Worm (Caenorhabditis elegans) whole organism, young adult: ENCODE results near the gene srbc-26.

Experiments
- B0336.3 ChIP-seq: fragments of 200-800 bp; sonication (Bioruptor generic); IDR thresholded peaks from 2 replicates; pipeline ENCODE4 v1.3.6; 2022; ENCODE audit warnings: missing genetic modification characterization, missing compliant biosample characterization
- F10E7.11 ChIP-seq: sonication (generic microtip); optimal IDR thresholded peaks from 2 replicates; lab custom pipeline; 2017; ENCODE audit warnings: mild to moderate bottlenecking, missing genetic modification characterization, moderate library complexity, missing compliant biosample characterization
- F22D6.2 ChIP-seq: sonication (generic microtip); optimal IDR thresholded peaks from 2 replicates; lab custom pipeline; 2016; ENCODE audit warnings: mild to moderate bottlenecking, missing genetic modification characterization, missing compliant biosample characterization
- F37B4.10 ChIP-seq: fragments of 200-800 bp; sonication (Bioruptor generic); IDR thresholded peaks from 2 replicates; pipeline ENCODE4 v1.3.6; 2022; ENCODE audit warnings: missing genetic modification characterization, missing compliant biosample characterization
- F52B5.7 ChIP-seq: sonication (generic microtip); optimal IDR thresholded peaks from 2 replicates; lab custom pipeline; 2016; ENCODE audit warnings: mild to moderate bottlenecking, missing genetic modification characterization, missing compliant biosample characterization
- aptf-2 ChIP-seq: fragments of 200-800 bp; sonication (Bioruptor generic); conservative IDR thresholded peaks from 2 replicates; pipeline ENCODE4 v1.3.6; 2022; ENCODE audit warnings: missing genetic modification reagents, missing genetic modification characterization, missing compliant biosample characterization
- aptf-3 ChIP-seq: fragments of 200-800 bp; sonication (Bioruptor generic); IDR thresholded peaks from 2 replicates; pipeline ENCODE4 v1.3.6; 2022; ENCODE audit warnings: missing genetic modification characterization, missing compliant biosample characterization
- athp-1 ChIP-seq: sonication (generic microtip); optimal IDR thresholded peaks from 2 replicates; lab custom pipeline; 2017; ENCODE audit warnings: mild to moderate bottlenecking, missing genetic modification characterization, missing compliant biosample characterization
- attf-6 ChIP-seq: fragments of 200-800 bp; sonication (Bioruptor generic); IDR thresholded peaks from 2 replicates; pipeline ENCODE4 v1.3.6; 2022; ENCODE audit warnings: missing genetic modification reagents, missing genetic modification characterization, missing compliant biosample characterization
- ccch-3 ChIP-seq: fragments of 200-800 bp; sonication (Bioruptor generic); optimal IDR thresholded peaks from 2 replicates; lab custom pipeline; 2018; ENCODE audit warnings: mild to moderate bottlenecking, missing genetic modification characterization, missing compliant biosample characterization
- cebp-1 ChIP-seq, 2 experiments: fragments of 200-800 bp in 1 of 2; sonication (Bioruptor generic) in 1 of 2; sonication (generic microtip) in 1 of 2; IDR thresholded peaks in 1 of 2; optimal IDR thresholded peaks in 1 of 2; 2 replicates each; pipeline versions ENCODE4 v1.3.6 to Lab custom; 2017 to 2022; ENCODE audit warnings: missing compliant biosample characterization in 2 of 2, missing genetic modification characterization in 2 of 2, mild to moderate bottlenecking in 1 of 2, missing genetic modification reagents in 1 of 2, moderate library complexity in 1 of 2
- ceh-40 ChIP-seq: fragments of 200-800 bp; sonication (Bioruptor generic); IDR thresholded peaks from 2 replicates; pipeline ENCODE4 v1.3.6; 2022; ENCODE audit warnings: missing genetic modification characterization, missing compliant biosample characterization
- ceh-58 ChIP-seq: fragments of 200-800 bp; sonication (Bioruptor generic); IDR thresholded peaks from 2 replicates; pipeline ENCODE4 v1.3.6; 2022; ENCODE audit warnings: missing genetic modification characterization, missing compliant biosample characterization
- ceh-79 ChIP-seq: sonication (generic microtip); optimal IDR thresholded peaks from 2 replicates; lab custom pipeline; 2017; ENCODE audit warnings: mild to moderate bottlenecking, missing genetic modification characterization, missing compliant biosample characterization
- ceh-91 ChIP-seq: fragments of 200-800 bp; sonication (Bioruptor generic); IDR thresholded peaks from 2 replicates; pipeline ENCODE4 v1.3.6; 2022; ENCODE audit warnings: missing genetic modification reagents, missing genetic modification characterization, missing compliant biosample characterization
- dox-1 ChIP-seq: fragments of 200-800 bp; sonication (Bioruptor generic); IDR thresholded peaks from 2 replicates; pipeline ENCODE4 v1.3.6; 2022; ENCODE audit warnings: missing genetic modification reagents, missing genetic modification characterization, missing compliant biosample characterization
- egl-44 ChIP-seq: fragments of 200-800 bp; sonication (Bioruptor generic); IDR thresholded peaks from 2 replicates; pipeline ENCODE4 v1.3.6; 2022; ENCODE audit warnings: missing genetic modification reagents, missing genetic modification characterization, missing compliant biosample characterization
- ekl-4 ChIP-seq: fragments of 200-800 bp; sonication (Bioruptor generic); IDR thresholded peaks from 2 replicates; pipeline ENCODE4 v1.3.6; 2022; ENCODE audit warnings: missing genetic modification reagents, missing genetic modification characterization, missing compliant biosample characterization
- hmg-20 ChIP-seq: fragments of 200-800 bp; sonication (Bioruptor generic); IDR thresholded peaks from 2 replicates; pipeline ENCODE4 v1.3.6; 2022; ENCODE audit warnings: missing genetic modification reagents, missing genetic modification characterization, missing compliant biosample characterization
- hsf-1 ChIP-seq: fragments of 200-800 bp; sonication (Bioruptor generic); IDR thresholded peaks from 2 replicates; pipeline ENCODE4 v1.3.6; 2022; ENCODE audit warnings: missing genetic modification reagents, missing genetic modification characterization, missing compliant biosample characterization
- lin-40 ChIP-seq: sonication (generic microtip); optimal IDR thresholded peaks from 2 replicates; lab custom pipeline; 2016; ENCODE audit warnings: missing genetic modification characterization, mild to moderate bottlenecking, missing compliant biosample characterization, missing genotype, missing genetic modification reagents
- madf-10 ChIP-seq: sonication (generic microtip); optimal IDR thresholded peaks from 2 replicates; lab custom pipeline; 2016; ENCODE audit warnings: mild to moderate bottlenecking, missing genetic modification characterization, missing compliant biosample characterization
- madf-3 ChIP-seq: fragments of 200-800 bp; sonication (Bioruptor generic); IDR thresholded peaks from 2 replicates; pipeline ENCODE4 v1.3.6; 2022; ENCODE audit warnings: missing genetic modification reagents, missing genetic modification characterization, missing compliant biosample characterization
- madf-6 ChIP-seq: fragments of 200-800 bp; sonication (Bioruptor generic); IDR thresholded peaks from 2 replicates; pipeline ENCODE4 v1.3.6; 2022; ENCODE audit warnings: missing genetic modification reagents, missing genetic modification characterization, missing compliant biosample characterization
- mes-4 ChIP-seq: sonication (generic microtip); optimal IDR thresholded peaks from 2 replicates; lab custom pipeline; 2016; ENCODE audit warnings: missing genotype, missing genetic modification characterization, missing compliant biosample characterization
- pbrm-1 ChIP-seq: fragments of 200-800 bp; sonication (Bioruptor generic); IDR thresholded peaks from 2 replicates; pipeline ENCODE4 v1.3.6; 2022; ENCODE audit warnings: missing genetic modification reagents, missing genetic modification characterization, missing compliant biosample characterization
- repo-1 ChIP-seq: sonication (generic microtip); optimal IDR thresholded peaks from 2 replicates; lab custom pipeline; 2017; ENCODE audit warnings: mild to moderate bottlenecking, missing genetic modification characterization, missing compliant biosample characterization
- rpc-1 ChIP-seq, 2 experiments: fragments of 150-350 bp in 1 of 2; sonication (generic microtip) in 1 of 2; optimal IDR thresholded peaks; 2 replicates each; lab custom pipeline; 2014 to 2018; ENCODE audit warnings: missing biosample characterization in 1 of 2, missing genetic modification characterization in 1 of 2, missing genetic modification reagents in 1 of 2, missing genotype in 1 of 2
- snpc-3.4 ChIP-seq: sonication (generic microtip); optimal IDR thresholded peaks from 2 replicates; lab custom pipeline; 2017; ENCODE audit warnings: missing genetic modification characterization, mild to moderate bottlenecking, missing compliant biosample characterization, antibody characterized with exemption, moderate library complexity, missing genotype, missing genetic modification reagents
- somi-1 ChIP-seq: fragments of 200-800 bp; sonication (Bioruptor generic); optimal IDR thresholded peaks from 2 replicates; lab custom pipeline; 2018; ENCODE audit warnings: mild to moderate bottlenecking, missing genetic modification characterization, missing compliant biosample characterization
- zim-3 ChIP-seq: sonication (generic microtip); optimal IDR thresholded peaks from 2 replicates; lab custom pipeline; 2017; ENCODE audit warnings: mild to moderate bottlenecking, missing genetic modification characterization, moderate library complexity, missing compliant biosample characterization
- ztf-22 ChIP-seq: fragments of 200-800 bp; sonication (Bioruptor generic); optimal IDR thresholded peaks from 2 replicates; lab custom pipeline; 2018; ENCODE audit warnings: mild to moderate bottlenecking, missing genetic modification characterization, moderate library complexity, missing compliant biosample characterization
- ztf-26 ChIP-seq: sonication (generic microtip); optimal IDR thresholded peaks from 2 replicates; lab custom pipeline; 2017; ENCODE audit warnings: missing genetic modification characterization, missing compliant biosample characterization
- ztf-6 ChIP-seq: fragments of 200-800 bp; sonication (Bioruptor generic); IDR thresholded peaks from 2 replicates; pipeline ENCODE4 v1.3.6; 2022; ENCODE audit warnings: missing genetic modification reagents, missing genetic modification characterization, missing compliant biosample characterization

The srbc-26 gene

ce11 chrV:17190399-17190798 is 18.7 kb downstream of the srbc-26 start, which contains the start of gene str-199:
TSS of gene str-199 (minus strand) at chrV:17190499.
- no peak for TF ChIP-seq egl-44 (GFP tag; lab: Robert Waterston, UW)
- no peak for TF ChIP-seq aptf-2 (GFP tag; lab: Robert Waterston, UW)
- no peak for TF ChIP-seq hsf-1
- no peak for TF ChIP-seq dox-1 (GFP tag; lab: Robert Waterston, UW)
- no peak for TF ChIP-seq attf-6
- TF ChIP-seq ceh-79 (tag; lab: Kevin White, UChicago): no peak
- no peak for TF ChIP-seq somi-1
- no peak for TF ChIP-seq ccch-3 (GFP tag; lab: Kevin White, UChicago)
- no peak for TF ChIP-seq pbrm-1 (GFP tag; lab: Robert Waterston, UW)
- TF ChIP-seq repo-1 (tag; lab: Kevin White, UChicago): no peak
- no peak for TF ChIP-seq F22D6.2
- TF ChIP-seq hmg-20 (GFP tag; lab: Robert Waterston, UW): no peak
- TF ChIP-seq B0336.3: no peak
- TF ChIP-seq F37B4.10 (GFP tag; lab: Robert Waterston, UW): no peak
- TF ChIP-seq rpc-1 (optimal IDR thresholded peaks at IDR 0.05; lab: Kevin White, UChicago): no peak
- no peak for TF ChIP-seq rpc-1 (tag; optimal IDR thresholded peaks at IDR 0.05; lab: Kevin White, UChicago)
- TF ChIP-seq madf-10 (tag; lab: Kevin White, UChicago): no peak

ce11 chrV:17192238-17192637 is 20.6 kb downstream of the srbc-26 start, which contains the start of gene srz-47:
TSS of gene srz-47 (minus strand) at chrV:17192338.
- TF ChIP-seq madf-6 (GFP tag; lab: Robert Waterston, UW) (no peak), mes-4 (tag; lab: Kevin White, UChicago) (no peak), ztf-26 (tag; lab: Kevin White, UChicago) (no peak), F52B5.7 (tag; lab: Kevin White, UChicago) (no peak), snpc-3.4 (tag; lab: Kevin White, UChicago) (no peak), ztf-22 (GFP tag; lab: Kevin White, UChicago) (no peak)

ce11 chrV:17198926-17199325 is 27.3 kb downstream of the srbc-26 start, which contains the start of gene srz-96:
TSS of gene srz-96 (plus strand) at chrV:17199226.
- TF ChIP-seq zim-3 (tag; lab: Kevin White, UChicago) (no peak), cebp-1 (GFP tag; IDR thresholded peaks at IDR 0.05; lab: Robert Waterston, UW) (no peak), cebp-1 (tag; optimal IDR thresholded peaks at IDR 0.05; lab: Kevin White, UChicago) (no peak), ztf-6 (GFP tag; lab: Robert Waterston, UW) (no peak), madf-6 (GFP tag; lab: Robert Waterston, UW) (no peak), madf-3 (no peak), ekl-4 (no peak), ceh-91 (GFP tag; lab: Robert Waterston, UW) (no peak), aptf-3 (GFP tag; lab: Robert Waterston, UW) (no peak)

- TF ChIP-seq F10E7.11 (tag; lab: Kevin White, UChicago): no peak
- TF ChIP-seq ceh-58 (GFP tag; lab: Robert Waterston, UW): no peak
- no peak for TF ChIP-seq lin-40 (tag; lab: Kevin White, UChicago)
- no peak for TF ChIP-seq ceh-40 (GFP tag; lab: Robert Waterston, UW)
- no peak for TF ChIP-seq athp-1 (tag; lab: Kevin White, UChicago)
- TF ChIP-seq ztf-22 (GFP tag; lab: Kevin White, UChicago): no peak
- TF ChIP-seq egl-44 (GFP tag; lab: Robert Waterston, UW): no peak
- TF ChIP-seq zim-3 (tag; lab: Kevin White, UChicago): no peak
- TF ChIP-seq, all 124 proteins: peak for 0
Observed at ce11 chrV:17201847-17202246, 30.2 kb downstream of the srbc-26 start, which contains the start of gene Y68A4A.10. TSS of gene Y68A4A.10 (plus strand) at chrV:17202147.
